Fruit fly (Drosophila melanogaster) S2 (cell line): ENCODE results near the gene Snap24.

Experiments used
- CG8478 ChIP-seq: fragments of >200 bp; optimal IDR thresholded peaks from 2 replicates; lab custom pipeline; 2018
- CTCF ChIP-seq, 2 experiments: fragments of >200 bp; optimal IDR thresholded peaks; 2 replicates each; lab custom pipeline; 2018

The Snap24 gene

dm6 chr3R:9762955-9763931 is at the start of gene Snap24, which contains the start of gene CG8478:
Gene Snap24, minus strand, starts transcription at chr3R:9763150.
Gene CG8478, plus strand, starts transcription at chr3R:9763650.
- no peak for TF ChIP-seq CTCF (optimal IDR thresholded peaks at IDR 0.05; lab: Kevin White, UChicago)
- TF ChIP-seq CG8478 (lab: Kevin White, UChicago) = no peak

dm6 chr3R:9812447-9812846 is 49.5 kb upstream of the Snap24 start, which contains the start of gene CG8534:
Gene CG8534, plus strand, starts transcription at chr3R:9812747.
- no peak for TF ChIP-seq CG8478 (lab: Kevin White, UChicago)
- TF ChIP-seq CTCF (optimal IDR thresholded peaks at IDR 0.05; lab: Kevin White, UChicago) = no peak

- TF ChIP-seq CTCF (optimal IDR thresholded peaks at IDR 0.05; lab: Kevin White, UChicago) (no peak), CG8478 (lab: Kevin White, UChicago) (no peak)
These were observed 46.1 kb upstream of the Snap24 start, which contains the start of gene FBXO11 for dm6 chr3R:9808946-9809545. Gene FBXO11, minus strand, starts transcription at chr3R:9809368.

dm6 chr3R:9800644-9801330 is 37.8 kb upstream of the Snap24 start, which contains the start of the genes CG9467 and CG8526:
Gene CG9467, minus strand, starts transcription at chr3R:9801026.
Gene CG8526, plus strand, starts transcription at chr3R:9801280.
- TF ChIP-seq CG8478 (lab: Kevin White, UChicago) = no peak
- TF ChIP-seq CTCF (optimal IDR thresholded peaks at IDR 0.05; lab: Kevin White, UChicago) = no peak

- TF ChIP-seq CTCF (optimal IDR thresholded peaks at IDR 0.05; lab: Kevin White, UChicago) (no peak), CG8478 (lab: Kevin White, UChicago) (no peak)
These were observed 30.1 kb upstream of the Snap24 start, which contains the start of gene CG8516 for dm6 chr3R:9793018-9793417. Gene CG8516, plus strand, starts transcription at chr3R:9793295.

- TF ChIP-seq CTCF (optimal IDR thresholded peaks at IDR 0.05; lab: Kevin White, UChicago) = no peak
- no peak for TF ChIP-seq CG8478 (lab: Kevin White, UChicago)
These were observed 28.3 kb upstream of the Snap24 start, which contains the start of the genes CG12945 and CG8507 for dm6 chr3R:9791177-9791806. Gene CG12945, minus strand, starts transcription at chr3R:9791221. Gene CG8507, plus strand, starts transcription at chr3R:9791483.

dm6 chr3R:9784341-9785062 is 21.6 kb upstream of the Snap24 start, which contains the start of the genes MtnA and CG8500:
Gene MtnA, minus strand, starts transcription at chr3R:9784370.
Gene CG8500, plus strand, starts transcription at chr3R:9784653.
- no peak for TF ChIP-seq CTCF (optimal IDR thresholded peaks at IDR 0.05; lab: Kevin White, UChicago)
- TF ChIP-seq CG8478 (lab: Kevin White, UChicago) = no peak

dm6 chr3R:9783240-9783917 is 20.4 kb upstream of the Snap24 start:
- TF ChIP-seq CTCF (optimal IDR thresholded peaks at IDR 0.05; lab: Kevin White, UChicago) = no peak
- TF ChIP-seq CG8478 (lab: Kevin White, UChicago) = no peak

- TF ChIP-seq CTCF (optimal IDR thresholded peaks at IDR 0.05; lab: Kevin White, UChicago) (no peak), CG8478 (lab: Kevin White, UChicago) (no peak)
These were observed 16.8 kb upstream of the Snap24 start, which contains the start of gene CG12947 for dm6 chr3R:9779764-9780163. Gene CG12947, plus strand, starts transcription at chr3R:9780064.

dm6 chr3R:9777941-9778360 is 15.0 kb upstream of the Snap24 start, which contains the start of gene RpS29:
Gene RpS29, plus strand, starts transcription at chr3R:9778042.
- TF ChIP-seq CTCF (optimal IDR thresholded peaks at IDR 0.05; lab: Kevin White, UChicago) = peak; percentile 60 to 70
- TF ChIP-seq CG8478 (lab: Kevin White, UChicago) = no peak

dm6 chr3R:9774821-9775220 is 11.9 kb upstream of the Snap24 start, which contains the start of gene topi:
Gene topi, plus strand, starts transcription at chr3R:9775121.
- TF ChIP-seq CTCF (optimal IDR thresholded peaks at IDR 0.05; lab: Kevin White, UChicago) (no peak), CG8478 (lab: Kevin White, UChicago) (no peak)

dm6 chr3R:9774147-9774546 is 11.2 kb upstream of the Snap24 start, which contains the start of gene Whamy:
Gene Whamy, minus strand, starts transcription at chr3R:9774419.
- TF ChIP-seq CTCF (optimal IDR thresholded peaks at IDR 0.05; lab: Kevin White, UChicago) = no peak
- no peak for TF ChIP-seq CG8478 (lab: Kevin White, UChicago)
